Fruit fly (Drosophila melanogaster) whole organism, prepupa: ENCODE results near the gene CG10324.

Source experiments
- Blimp-1 ChIP-seq: fragments of 200-800 bp; sonication (Bioruptor generic); optimal IDR thresholded peaks from 3 replicates; lab custom pipeline; 2017; ENCODE audit warnings: missing biosample characterization, missing genetic modification characterization, mild to moderate bottlenecking, moderate library complexity, missing genetic modification reagents
- CG10669 ChIP-seq: fragments of 200-800 bp; sonication (Bioruptor generic); optimal IDR thresholded peaks from 3 replicates; lab custom pipeline; 2018; ENCODE audit warnings: missing biosample characterization, mild to moderate bottlenecking, missing genetic modification characterization, moderate library complexity
- CG11762 ChIP-seq: fragments of 200-800 bp; sonication (Bioruptor generic); optimal IDR thresholded peaks from 3 replicates; lab custom pipeline; 2016; ENCODE audit warnings: missing biosample characterization, missing genetic modification characterization; ENCODE audit not compliant: insufficient read depth
- CG11902 ChIP-seq: fragments of 200-800 bp; sonication (Bioruptor generic); optimal IDR thresholded peaks from 3 replicates; lab custom pipeline; 2016; ENCODE audit warnings: missing biosample characterization, missing genetic modification characterization
- CG1621 ChIP-seq: fragments of 200-800 bp; sonication (Bioruptor generic); optimal IDR thresholded peaks from 3 replicates; lab custom pipeline; 2018; ENCODE audit warnings: missing biosample characterization, mild to moderate bottlenecking, missing genetic modification characterization
- CG16779 ChIP-seq: fragments of 200-800 bp; sonication (Bioruptor generic); optimal IDR thresholded peaks from 3 replicates; lab custom pipeline; 2017; ENCODE audit warnings: missing biosample characterization, mild to moderate bottlenecking, missing genetic modification characterization
- CG3919 ChIP-seq: fragments of 200-800 bp; sonication (Bioruptor generic); optimal IDR thresholded peaks from 3 replicates; lab custom pipeline; 2016; ENCODE audit warnings: missing biosample characterization, missing genetic modification characterization
- CG6276 ChIP-seq: fragments of 200-800 bp; sonication (Bioruptor generic); optimal IDR thresholded peaks from 2 replicates; lab custom pipeline; 2017; ENCODE audit warnings: missing biosample characterization, mild to moderate bottlenecking, missing genetic modification characterization
- CG6792 ChIP-seq: fragments of 200-800 bp; sonication (Bioruptor generic); optimal IDR thresholded peaks from 3 replicates; lab custom pipeline; 2016; ENCODE audit warnings: missing biosample characterization, missing genetic modification characterization
- CG6854 ChIP-seq: fragments of 200-800 bp; sonication (Bioruptor generic); optimal IDR thresholded peaks from 2 replicates; lab custom pipeline; 2017; ENCODE audit warnings: missing biosample characterization, mild to moderate bottlenecking, missing genetic modification characterization
- CG7368 ChIP-seq: fragments of 200-800 bp; sonication (Bioruptor generic); optimal IDR thresholded peaks from 3 replicates; lab custom pipeline; 2016; ENCODE audit warnings: missing biosample characterization, missing genetic modification characterization
- CG8319 ChIP-seq: fragments of 200-800 bp; sonication (Bioruptor generic); optimal IDR thresholded peaks from 3 replicates; lab custom pipeline; 2016; ENCODE audit warnings: missing biosample characterization, missing genetic modification characterization
- CG8632 ChIP-seq: fragments of 200-800 bp; sonication (Bioruptor generic); optimal IDR thresholded peaks from 3 replicates; lab custom pipeline; 2016; ENCODE audit warnings: missing biosample characterization, missing genetic modification characterization
- CG9139 ChIP-seq: fragments of 200-800 bp; sonication (Bioruptor generic); optimal IDR thresholded peaks from 3 replicates; lab custom pipeline; 2017; ENCODE audit warnings: missing biosample characterization, mild to moderate bottlenecking, missing genetic modification characterization
- Eip78C ChIP-seq: fragments of 200-800 bp; sonication (Bioruptor generic); peaks from one replicate; lab custom pipeline; 2016; ENCODE audit warnings: missing biosample characterization, missing genetic modification characterization
- Ets21C ChIP-seq: fragments of 200-800 bp; sonication (Bioruptor generic); optimal IDR thresholded peaks from 3 replicates; lab custom pipeline; 2016; ENCODE audit warnings: missing biosample characterization, missing genetic modification characterization
- Ets96B ChIP-seq: fragments of 200-800 bp; optimal IDR thresholded peaks from 2 replicates; lab custom pipeline; 2019; ENCODE audit warnings: missing biosample characterization, mild to moderate bottlenecking, missing genetic modification characterization, moderate library complexity
- Gug ChIP-seq: fragments of 200-800 bp; sonication (Bioruptor generic); IDR thresholded peaks from 2 replicates; pipeline ENCODE4 v1.3.6; 2022; ENCODE audit warnings: missing biosample characterization, missing genetic modification characterization
- Hr38 ChIP-seq: sonication (Bioruptor generic); optimal IDR thresholded peaks from 2 replicates; lab custom pipeline; 2016; ENCODE audit warnings: missing biosample characterization, missing genetic modification characterization
- Hr39 ChIP-seq: fragments of 200-800 bp; sonication (Bioruptor generic); optimal IDR thresholded peaks from 2 replicates; lab custom pipeline; 2016; ENCODE audit warnings: missing biosample characterization, missing genetic modification characterization
- Hr4 ChIP-seq: fragments of 200-800 bp; sonication (Bioruptor generic); optimal IDR thresholded peaks from 3 replicates; lab custom pipeline; 2016; ENCODE audit warnings: missing biosample characterization, missing genetic modification characterization
- Lpt ChIP-seq: fragments of 200-800 bp; sonication (Bioruptor generic); optimal IDR thresholded peaks from 3 replicates; lab custom pipeline; 2016; ENCODE audit warnings: missing biosample characterization, missing genetic modification characterization
- Met ChIP-seq: fragments of 200-800 bp; sonication (Bioruptor generic); optimal IDR thresholded peaks from 3 replicates; lab custom pipeline; 2016; ENCODE audit warnings: missing biosample characterization, missing genetic modification characterization
- Smox ChIP-seq: fragments of 200-800 bp; sonication (Bioruptor generic); optimal IDR thresholded peaks from 3 replicates; lab custom pipeline; 2016; ENCODE audit warnings: missing biosample characterization, missing genetic modification characterization
- Sox102F ChIP-seq: fragments of 200-800 bp; sonication (Bioruptor generic); optimal IDR thresholded peaks from 2 replicates; lab custom pipeline; 2016; ENCODE audit warnings: missing biosample characterization, mild to moderate bottlenecking, missing genetic modification characterization
- Sox15 ChIP-seq: fragments of 200-800 bp; sonication (Bioruptor generic); optimal IDR thresholded peaks from 3 replicates; lab custom pipeline; 2016; ENCODE audit warnings: missing biosample characterization, missing genetic modification characterization
- achi ChIP-seq: fragments of 200-800 bp; sonication (Bioruptor generic); optimal IDR thresholded peaks from 3 replicates; lab custom pipeline; 2016; ENCODE audit warnings: missing biosample characterization, missing genetic modification characterization
- esn ChIP-seq: fragments of 200-800 bp; sonication (Bioruptor generic); optimal IDR thresholded peaks from 2 replicates; lab custom pipeline; 2016; ENCODE audit warnings: missing biosample characterization, mild to moderate bottlenecking, missing genetic modification characterization, moderate library complexity
- fd59A ChIP-seq: fragments of 200-800 bp; sonication (Bioruptor generic); optimal IDR thresholded peaks from 2 replicates; lab custom pipeline; 2017; ENCODE audit warnings: missing biosample characterization, mild to moderate bottlenecking, missing genetic modification characterization, missing genetic modification reagents
- fd85E ChIP-seq: fragments of 200-800 bp; sonication (Bioruptor generic); optimal IDR thresholded peaks from 3 replicates; lab custom pipeline; 2016; ENCODE audit warnings: missing biosample characterization, missing genetic modification characterization
- fkh ChIP-seq: fragments of 200-800 bp; sonication (Bioruptor generic); optimal IDR thresholded peaks from 3 replicates; lab custom pipeline; 2017; ENCODE audit warnings: missing biosample characterization, mild to moderate bottlenecking, missing genetic modification characterization, moderate library complexity
- lz ChIP-seq: fragments of 200-800 bp; sonication (Bioruptor generic); optimal IDR thresholded peaks from 3 replicates; lab custom pipeline; 2016; ENCODE audit warnings: missing biosample characterization, missing genetic modification characterization
- net ChIP-seq: fragments of 200-800 bp; sonication (Bioruptor generic); optimal IDR thresholded peaks from 3 replicates; lab custom pipeline; 2016; ENCODE audit warnings: missing biosample characterization, missing genetic modification characterization
- salr ChIP-seq, 2 experiments: fragments of 200-800 bp; sonication (Bioruptor generic); optimal IDR thresholded peaks; 3 replicates each; lab custom pipeline; 2016 to 2018; ENCODE audit warnings: missing biosample characterization in 2 of 2, missing genetic modification characterization in 2 of 2, mild to moderate bottlenecking in 1 of 2
- spab ChIP-seq: fragments of 200-800 bp; sonication (Bioruptor generic); optimal IDR thresholded peaks from 2 replicates; lab custom pipeline; 2017; ENCODE audit warnings: missing biosample characterization, mild to moderate bottlenecking, missing genetic modification characterization, missing genetic modification reagents
- ss ChIP-seq, 2 experiments: fragments of 200-800 bp; sonication (Bioruptor generic); optimal IDR thresholded peaks; 2 replicates in 1 of 2; 3 replicates in 1 of 2; lab custom pipeline; 2017 to 2018; ENCODE audit warnings: mild to moderate bottlenecking in 2 of 2, missing biosample characterization in 2 of 2, missing genetic modification characterization in 2 of 2, moderate library complexity in 1 of 2
- svp ChIP-seq: fragments of 200-800 bp; sonication (Bioruptor generic); peaks from one replicate; lab custom pipeline; 2016; ENCODE audit warnings: missing biosample characterization, missing genetic modification characterization
- vri ChIP-seq: fragments of 200-800 bp; sonication (Bioruptor generic); optimal IDR thresholded peaks from 3 replicates; lab custom pipeline; 2016; ENCODE audit warnings: missing biosample characterization, mild to moderate bottlenecking, missing genetic modification characterization

CG10324 gene

dm6 chr3R:16655494-16656493 is 9.0 kb upstream of the CG10324 start, which contains the start of gene modSP (continued):
- TF ChIP-seq CG11762 (GFP tag; lab: Kevin White, UChicago) = no peak
- peak; percentile 53 for TF ChIP-seq CG3919
- peak; percentile 64 for TF ChIP-seq Met (GFP tag; lab: Kevin White, UChicago)
- TF ChIP-seq fd59A (GFP tag; lab: Kevin White, UChicago) = no peak
- peak; percentile 68 for TF ChIP-seq esn (GFP tag; lab: Kevin White, UChicago)
- peak; percentile 57 for TF ChIP-seq CG1621 (tag; lab: Kevin White, UChicago)
- TF ChIP-seq ss (GFP tag; optimal IDR thresholded peaks at IDR 0.05; lab: Kevin White, UChicago) = peak; percentile 68 to 80
- TF ChIP-seq fd85E (GFP tag; lab: Kevin White, UChicago) = no peak
- TF ChIP-seq salr (GFP tag; optimal IDR thresholded peaks at IDR 0.05; lab: Kevin White, UChicago) = peak in 1 of 2 experiments; percentile 15
- peak; percentile 59 for TF ChIP-seq CG6854 (GFP tag; lab: Kevin White, UChicago)
- peak; percentile 64 for TF ChIP-seq Sox102F (GFP tag; lab: Kevin White, UChicago)
- no peak for TF ChIP-seq Hr38 (GFP tag; lab: Kevin White, UChicago)
- TF ChIP-seq achi (GFP tag; lab: Kevin White, UChicago) = peak; percentile 50
- peak; percentile 87 for TF ChIP-seq svp (GFP tag; lab: Kevin White, UChicago)
- TF ChIP-seq lz (GFP tag; lab: Kevin White, UChicago) = peak; percentile 70
- peak; percentile 57 for TF ChIP-seq Hr4 (GFP tag; lab: Kevin White, UChicago)
- TF ChIP-seq CG11902 (GFP tag; lab: Kevin White, UChicago) = no peak
- TF ChIP-seq Blimp-1 (GFP tag; lab: Kevin White, UChicago) = no peak
- no peak for TF ChIP-seq CG10669 (GFP tag; lab: Kevin White, UChicago)
- no peak; the same call in 1 of the 2 replicates for TF ChIP-seq Gug (GFP tag; lab: Robert Waterston, UW)
- TF ChIP-seq Eip78C = peak; percentile 88
- no peak for TF ChIP-seq CG8632 (GFP tag; lab: Kevin White, UChicago)
- TF ChIP-seq vri (GFP tag; lab: Kevin White, UChicago) = peak; percentile 51
- TF ChIP-seq CG16779 (tag; lab: Kevin White, UChicago) = no peak
- peak; percentile 68 for TF ChIP-seq Hr39 (GFP tag; lab: Kevin White, UChicago)
- TF ChIP-seq Ets21C (GFP tag; lab: Kevin White, UChicago) = peak; percentile 37
- peak; percentile 29 for TF ChIP-seq Sox15 (GFP tag; lab: Kevin White, UChicago)
- TF ChIP-seq CG8319 (GFP tag; lab: Kevin White, UChicago) = no peak
- TF ChIP-seq, all 60 proteins: peak for 41

- TF ChIP-seq fkh (GFP tag; lab: Kevin White, UChicago) = peak; percentile 69
- peak; percentile 50 for TF ChIP-seq CG10669 (GFP tag; lab: Kevin White, UChicago)
- TF ChIP-seq ss (GFP tag; optimal IDR thresholded peaks at IDR 0.05; lab: Kevin White, UChicago) = no peak
- no peak for TF ChIP-seq spab (GFP tag; lab: Kevin White, UChicago)
- TF ChIP-seq CG7368 = no peak
Observed at dm6 chr3R:16655000-16655493, 8.2 kb upstream of the CG10324 start.

- TF ChIP-seq Sox102F (GFP tag; lab: Kevin White, UChicago) (no peak), ss (GFP tag; optimal IDR thresholded peaks at IDR 0.05; lab: Kevin White, UChicago) (no peak), Lpt (no peak), esn (GFP tag; lab: Kevin White, UChicago) (no peak), CG9139 (GFP tag; lab: Kevin White, UChicago) (no peak), Ets96B (tag; lab: Kevin White, UChicago) (no peak), CG8319 (GFP tag; lab: Kevin White, UChicago) (no peak), Smox (GFP tag; lab: Kevin White, UChicago) (no peak), Eip78C (no peak), Sox15 (GFP tag; lab: Kevin White, UChicago) (no peak), Met (GFP tag; lab: Kevin White, UChicago) (no peak), achi (GFP tag; lab: Kevin White, UChicago) (no peak), CG3919 (no peak), svp (GFP tag; lab: Kevin White, UChicago) (no peak), CG6792 (GFP tag; lab: Kevin White, UChicago) (no peak), net (no peak), spab (GFP tag; lab: Kevin White, UChicago) (no peak), CG6276 (GFP tag; lab: Kevin White, UChicago) (no peak)
Observed at dm6 chr3R:16652091-16652490, 5.3 kb upstream of the CG10324 start, which contains the start of gene CG14907. TSS of gene CG14907 (minus strand) at chr3R:16652319.
